Worm (Caenorhabditis elegans) whole organism, late embryonic: ENCODE data around the gene patr-1.

Source experiments
- K02D7.2 ChIP-seq: sonication (generic microtip); optimal IDR thresholded peaks from 2 replicates; lab custom pipeline; 2017; ENCODE audit warnings: mild to moderate bottlenecking, missing genetic modification characterization, missing compliant biosample characterization
- ama-1 ChIP-seq: fragments of 150-350 bp; optimal IDR thresholded peaks from 2 replicates; lab custom pipeline; 2014
- ceh-31 ChIP-seq: sonication (generic microtip); optimal IDR thresholded peaks from 2 replicates; lab custom pipeline; 2016; ENCODE audit warnings: missing genetic modification characterization, missing compliant biosample characterization
- ceh-9 ChIP-seq: sonication (generic microtip); optimal IDR thresholded peaks from 2 replicates; lab custom pipeline; 2016; ENCODE audit warnings: mild to moderate bottlenecking, missing genetic modification characterization, inconsistent platforms, missing compliant biosample characterization
- che-1 ChIP-seq: sonication (generic microtip); optimal IDR thresholded peaks from 2 replicates; lab custom pipeline; 2016; ENCODE audit warnings: mild to moderate bottlenecking, missing genetic modification characterization, missing compliant biosample characterization
- hlh-30 ChIP-seq: sonication (generic microtip); optimal IDR thresholded peaks from 2 replicates; lab custom pipeline; 2017; ENCODE audit warnings: antibody characterized with exemption, missing genetic modification characterization, missing compliant biosample characterization; ENCODE audit not compliant: insufficient read depth
- pag-3 ChIP-seq: sonication (generic microtip); optimal IDR thresholded peaks from 2 replicates; lab custom pipeline; 2016; ENCODE audit warnings: missing compliant biosample characterization, missing genetic modification characterization, borderline replicate concordance
- pha-2 ChIP-seq: sonication (generic microtip); optimal IDR thresholded peaks from 2 replicates; lab custom pipeline; 2017; ENCODE audit warnings: mild to moderate bottlenecking, missing genetic modification characterization, missing compliant biosample characterization
- pha-4 ChIP-seq: fragments of 150-350 bp; optimal IDR thresholded peaks from 2 replicates; lab custom pipeline; 2018; ENCODE audit warnings: missing biosample characterization, missing genetic modification reagents, missing genetic modification characterization
- sox-4 ChIP-seq: sonication (generic microtip); optimal IDR thresholded peaks from 2 replicates; lab custom pipeline; 2017; ENCODE audit warnings: mild to moderate bottlenecking, missing genetic modification characterization, inconsistent platforms, missing compliant biosample characterization
- unc-55 ChIP-seq: sonication (generic microtip); optimal IDR thresholded peaks from 2 replicates; lab custom pipeline; 2017; ENCODE audit warnings: missing biosample characterization, missing genetic modification reagents, missing genetic modification characterization
- unc-86 ChIP-seq: sonication (generic microtip); optimal IDR thresholded peaks from 2 replicates; lab custom pipeline; 2016; ENCODE audit warnings: missing genetic modification characterization, missing compliant biosample characterization
- zip-5 ChIP-seq: sonication (generic microtip); optimal IDR thresholded peaks from 2 replicates; lab custom pipeline; 2016; ENCODE audit warnings: missing genetic modification characterization, missing compliant biosample characterization

DNA sequence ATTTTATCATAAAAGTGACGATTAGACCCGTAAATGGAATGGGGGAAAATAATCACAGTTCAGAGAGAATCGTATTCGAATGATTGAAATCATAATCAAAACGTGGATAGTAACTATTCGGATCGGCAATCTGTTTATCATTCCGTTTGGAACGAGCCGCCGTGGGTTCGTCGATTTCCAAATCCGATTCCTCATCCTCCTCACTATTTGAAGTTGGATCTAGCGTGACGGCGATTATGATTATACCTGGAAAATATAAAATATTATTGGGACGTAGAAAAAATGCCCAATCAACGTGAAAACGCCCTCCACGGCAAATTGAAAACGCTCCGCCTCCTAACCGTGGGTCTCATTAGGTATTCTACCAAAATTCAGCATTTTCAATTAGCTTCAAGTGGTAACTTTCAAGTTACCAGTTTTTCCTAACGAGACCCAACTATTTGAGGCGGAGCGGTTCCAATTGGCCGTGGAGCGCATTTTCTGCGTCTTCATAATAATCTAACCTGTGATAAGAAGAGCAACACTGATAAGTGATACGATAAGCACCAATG is 46.5 kb downstream of the patr-1 start:
- TF ChIP-seq pha-2 (tag; lab: Kevin White, UChicago) (no peak), che-1 (no peak), ceh-9 (tag; lab: Kevin White, UChicago) (no peak), ama-1 (lab: Kevin White, UChicago) (no peak), unc-55 (no peak), unc-86 (no peak), ceh-31 (tag; lab: Kevin White, UChicago) (no peak), pha-4 (no peak), zip-5 (tag; lab: Kevin White, UChicago) (no peak), sox-4 (no peak), K02D7.2 (no peak), pag-3 (tag; lab: Kevin White, UChicago) (no peak), hlh-30 (tag; lab: Kevin White, UChicago) (no peak)
